Fruit fly (Drosophila melanogaster) whole organism, adult: ENCODE results near the gene CG15213.
A peak's percentile ranks its signal among the peaks of the same experiment; 100 is the strongest.

ENCODE experiments used
- CG11617 ChIP-seq: fragments of 200-800 bp; sonication (Bioruptor generic); optimal IDR thresholded peaks from 2 replicates; lab custom pipeline; 2017; ENCODE audit warnings: mild to moderate bottlenecking, missing biosample characterization, missing genetic modification reagents, missing genetic modification characterization
- CG12768 ChIP-seq: fragments of 200-800 bp; sonication (Bioruptor generic); optimal IDR thresholded peaks from 2 replicates; lab custom pipeline; 2017; ENCODE audit warnings: missing biosample characterization, missing genetic modification characterization, mild to moderate bottlenecking, moderate library complexity, missing genetic modification reagents
- CG1620 ChIP-seq: fragments of 200-800 bp; sonication (Bioruptor generic); optimal IDR thresholded peaks from 2 replicates; lab custom pipeline; 2016; ENCODE audit warnings: missing biosample characterization, missing genetic modification characterization
- CG33017 ChIP-seq: fragments of 200-800 bp; sonication (Bioruptor generic); optimal IDR thresholded peaks from 2 replicates; lab custom pipeline; 2018; ENCODE audit warnings: missing biosample characterization, mild to moderate bottlenecking, missing genetic modification characterization, moderate library complexity
- CG5204 ChIP-seq: fragments of 200-800 bp; sonication (Bioruptor generic); optimal IDR thresholded peaks from 2 replicates; lab custom pipeline; 2016; ENCODE audit warnings: missing biosample characterization, missing genetic modification characterization
- CG7045 ChIP-seq: fragments of 200-800 bp; sonication (Bioruptor generic); optimal IDR thresholded peaks from 2 replicates; lab custom pipeline; 2017; ENCODE audit warnings: missing biosample characterization, mild to moderate bottlenecking, missing genetic modification characterization
- CG7101 ChIP-seq: fragments of 200-800 bp; sonication (Bioruptor generic); optimal IDR thresholded peaks from 2 replicates; lab custom pipeline; 2018; ENCODE audit warnings: missing biosample characterization, mild to moderate bottlenecking, missing genetic modification characterization, moderate library complexity
- Clk ChIP-seq: fragments of 200-800 bp; sonication (Bioruptor generic); optimal IDR thresholded peaks from 2 replicates; lab custom pipeline; 2017; ENCODE audit warnings: missing biosample characterization, missing genetic modification characterization
- Crg-1 ChIP-seq: fragments of 200-800 bp; sonication (Bioruptor generic); optimal IDR thresholded peaks from 2 replicates; lab custom pipeline; 2016; ENCODE audit warnings: missing biosample characterization, missing genetic modification characterization
- Hr96 ChIP-seq: fragments of 200-800 bp; sonication (Bioruptor generic); optimal IDR thresholded peaks from 2 replicates; lab custom pipeline; 2016; ENCODE audit warnings: missing biosample characterization, missing genetic modification characterization
- Mnt ChIP-seq: fragments of 200-800 bp; sonication (Bioruptor generic); optimal IDR thresholded peaks from 2 replicates; lab custom pipeline; 2016; ENCODE audit warnings: missing biosample characterization, mild to moderate bottlenecking, missing genetic modification characterization
- bab1 ChIP-seq: fragments of 200-800 bp; sonication (Bioruptor generic); optimal IDR thresholded peaks from 3 replicates; lab custom pipeline; 2019; ENCODE audit warnings: missing biosample characterization, mild to moderate bottlenecking, missing genetic modification characterization, moderate library complexity
- cic ChIP-seq: fragments of 200-800 bp; sonication (Bioruptor generic); optimal IDR thresholded peaks from 2 replicates; lab custom pipeline; 2017; ENCODE audit warnings: missing biosample characterization, mild to moderate bottlenecking, missing genetic modification characterization, moderate library complexity
- cnc ChIP-seq, 2 experiments: fragments of >200 bp; optimal IDR thresholded peaks; 2 replicates each; lab custom pipeline; 2017
- kay ChIP-seq: fragments of 200-800 bp; sonication (Bioruptor generic); peaks from one replicate; lab custom pipeline; 2016; ENCODE audit warnings: missing biosample characterization, missing genetic modification characterization, borderline replicate concordance
- ovo ChIP-seq: fragments of 200-800 bp; sonication (Bioruptor generic); optimal IDR thresholded peaks from 2 replicates; lab custom pipeline; 2016; ENCODE audit warnings: missing biosample characterization, missing genetic modification characterization
- pad ChIP-seq: fragments of 200-800 bp; sonication (Bioruptor generic); optimal IDR thresholded peaks from 3 replicates; lab custom pipeline; 2017; ENCODE audit warnings: missing biosample characterization, missing genetic modification characterization, mild to moderate bottlenecking, moderate library complexity, missing genetic modification reagents
- tj ChIP-seq: fragments of 200-800 bp; sonication (Bioruptor generic); optimal IDR thresholded peaks from 3 replicates; lab custom pipeline; 2017; ENCODE audit warnings: missing biosample characterization, mild to moderate bottlenecking, missing genetic modification characterization, moderate library complexity
- toe ChIP-seq: fragments of 200-800 bp; sonication (Bioruptor generic); optimal IDR thresholded peaks from 2 replicates; lab custom pipeline; 2016; ENCODE audit warnings: missing biosample characterization, missing genetic modification characterization

CG15213 gene

DNA sequence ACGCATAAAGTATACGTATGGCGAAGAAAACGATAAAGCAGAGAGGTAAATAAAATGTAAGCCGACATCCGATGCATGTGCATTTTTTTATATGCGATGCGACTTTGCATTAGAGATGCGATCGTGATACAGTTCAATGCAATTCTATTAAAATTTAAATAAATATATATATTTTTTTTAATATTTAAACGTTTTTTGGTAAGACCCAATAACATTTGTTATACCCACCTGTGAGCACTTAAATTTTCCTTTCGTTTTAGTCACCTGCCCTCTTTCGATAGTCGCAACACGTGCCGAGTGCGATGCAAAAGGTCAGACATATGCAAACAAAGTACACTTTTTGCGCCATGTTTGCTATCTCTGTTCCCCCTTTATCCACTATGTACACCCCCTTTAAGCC is 4.8 kb downstream of the CG15213 start:
- TF ChIP-seq Clk (GFP tag; lab: Kevin White, UChicago) (no peak), CG7045 (GFP tag; lab: Kevin White, UChicago) (no peak), Mnt (no peak), pad (GFP tag; lab: Kevin White, UChicago) (no peak), bab1 (GFP tag; lab: Kevin White, UChicago) (no peak), CG33017 (no peak), CG1620 (GFP tag; lab: Kevin White, UChicago) (no peak), cnc (optimal IDR thresholded peaks at IDR 0.05; lab: Kevin White, UChicago) (no peak), toe (GFP tag; lab: Kevin White, UChicago) (no peak)

DNA sequence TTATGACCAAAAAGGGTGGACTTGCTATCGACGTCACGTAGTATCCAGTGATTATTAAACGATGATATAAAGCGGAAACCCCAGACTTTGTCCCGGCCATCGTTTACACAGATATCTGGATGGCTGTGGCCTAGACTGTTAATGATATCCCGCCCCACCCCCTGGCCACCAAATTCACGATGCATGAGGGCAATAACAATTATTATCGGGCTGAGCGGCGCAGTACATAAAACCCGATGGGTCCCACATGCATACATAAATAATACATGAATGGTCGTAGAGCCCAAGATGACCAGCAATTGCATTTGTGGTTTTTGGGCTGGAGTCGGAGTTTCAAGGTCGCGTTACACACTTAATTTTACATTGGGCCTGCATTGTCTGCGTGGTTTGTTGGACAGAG is 5.4 kb downstream of the CG15213 start:
- TF ChIP-seq Mnt, result no peak
- no peak for TF ChIP-seq CG12768
- no peak for TF ChIP-seq Crg-1 (GFP tag; lab: Kevin White, UChicago)
- TF ChIP-seq CG7101, result no peak
- no peak for TF ChIP-seq Clk (GFP tag; lab: Kevin White, UChicago)
- no peak for TF ChIP-seq CG7045 (GFP tag; lab: Kevin White, UChicago)
- no peak for TF ChIP-seq ovo
- TF ChIP-seq CG33017, result no peak
- TF ChIP-seq toe (GFP tag; lab: Kevin White, UChicago), result no peak
- no peak for TF ChIP-seq bab1 (GFP tag; lab: Kevin White, UChicago)
- TF ChIP-seq Hr96, result no peak
- TF ChIP-seq cic (GFP tag; lab: Kevin White, UChicago), result no peak
- TF ChIP-seq CG1620 (GFP tag; lab: Kevin White, UChicago), result no peak

- no peak for TF ChIP-seq kay (GFP tag; lab: Kevin White, UChicago)
- no peak for TF ChIP-seq cnc (optimal IDR thresholded peaks at IDR 0.05; lab: Kevin White, UChicago)
- TF ChIP-seq bab1 (GFP tag; lab: Kevin White, UChicago), result no peak
- no peak for TF ChIP-seq tj
- TF ChIP-seq toe (GFP tag; lab: Kevin White, UChicago), result no peak
These were observed 7.8 kb downstream of the CG15213 start for dm6 chr3L:5125202-5125601.

- TF ChIP-seq CG12768 (no peak), Mnt (no peak), toe (GFP tag; lab: Kevin White, UChicago) (no peak), Clk (GFP tag; lab: Kevin White, UChicago) (no peak), tj (no peak), Hr96 (no peak), pad (GFP tag; lab: Kevin White, UChicago) (no peak), CG33017 (no peak), CG5204 (GFP tag; lab: Kevin White, UChicago) (no peak), bab1 (GFP tag; lab: Kevin White, UChicago) (no peak), cic (GFP tag; lab: Kevin White, UChicago) (no peak), kay (GFP tag; lab: Kevin White, UChicago) (no peak), CG11617 (GFP tag; lab: Kevin White, UChicago) (no peak), cnc (optimal IDR thresholded peaks at IDR 0.05; lab: Kevin White, UChicago) (no peak), CG7101 (no peak), CG1620 (GFP tag; lab: Kevin White, UChicago) (no peak), ovo (no peak), Crg-1 (GFP tag; lab: Kevin White, UChicago) (no peak)
These were observed 31.0 kb downstream of the CG15213 start for dm6 chr3L:5102050-5102449.

DNA sequence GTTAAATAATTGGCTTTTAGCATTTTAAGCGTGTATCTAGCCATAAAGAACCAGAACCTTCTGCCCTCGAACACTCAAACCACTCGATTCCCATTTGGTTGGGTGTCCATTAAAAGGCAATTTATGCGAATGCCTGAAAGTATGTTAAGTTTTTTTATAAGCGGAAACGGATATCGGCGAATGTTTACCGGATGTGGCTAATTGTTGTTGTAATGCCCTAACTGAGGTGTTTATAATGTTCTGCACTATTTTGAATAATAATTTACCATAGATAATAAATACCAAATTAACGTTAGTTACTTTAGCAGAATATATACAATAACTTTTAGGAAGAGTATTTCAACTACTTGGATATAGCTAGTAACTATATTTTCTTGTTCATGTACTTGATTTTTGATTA is 36.3 kb downstream of the CG15213 start:
- TF ChIP-seq bab1 (GFP tag; lab: Kevin White, UChicago) (peak; percentile 32), toe (GFP tag; lab: Kevin White, UChicago) (no peak)
